Fruit fly (Drosophila melanogaster) whole organism, wandering third instar larva: ENCODE data around the gene TwdlN.

ENCODE experiments used
- HLH106 ChIP-seq: fragments of 200-800 bp; optimal IDR thresholded peaks from 3 replicates; lab custom pipeline; 2019; ENCODE audit warnings: missing biosample characterization, mild to moderate bottlenecking, missing genetic modification characterization, moderate library complexity
- dmrt93B ChIP-seq: fragments of 200-800 bp; sonication (Bioruptor generic); optimal IDR thresholded peaks from 2 replicates; lab custom pipeline; 2018; ENCODE audit warnings: missing biosample characterization, mild to moderate bottlenecking, missing genetic modification characterization
- psq ChIP-seq: fragments of 200-800 bp; sonication (Bioruptor generic); optimal IDR thresholded peaks from 3 replicates; lab custom pipeline; 2017; ENCODE audit warnings: missing biosample characterization, mild to moderate bottlenecking, missing genetic modification characterization, moderate library complexity
- tai ChIP-seq: sonication (Bioruptor generic); optimal IDR thresholded peaks from 2 replicates; lab custom pipeline; 2016; ENCODE audit warnings: missing biosample characterization, missing genetic modification characterization
- usp ChIP-seq: fragments of >200 bp; optimal IDR thresholded peaks from 2 replicates; lab custom pipeline; 2017; ENCODE audit warnings: missing biosample characterization, missing genetic modification characterization
- woc ChIP-seq: sonication (Bioruptor generic); optimal IDR thresholded peaks from 2 replicates; lab custom pipeline; 2016; ENCODE audit warnings: missing biosample characterization, mild to moderate bottlenecking, missing genetic modification characterization

DNA sequence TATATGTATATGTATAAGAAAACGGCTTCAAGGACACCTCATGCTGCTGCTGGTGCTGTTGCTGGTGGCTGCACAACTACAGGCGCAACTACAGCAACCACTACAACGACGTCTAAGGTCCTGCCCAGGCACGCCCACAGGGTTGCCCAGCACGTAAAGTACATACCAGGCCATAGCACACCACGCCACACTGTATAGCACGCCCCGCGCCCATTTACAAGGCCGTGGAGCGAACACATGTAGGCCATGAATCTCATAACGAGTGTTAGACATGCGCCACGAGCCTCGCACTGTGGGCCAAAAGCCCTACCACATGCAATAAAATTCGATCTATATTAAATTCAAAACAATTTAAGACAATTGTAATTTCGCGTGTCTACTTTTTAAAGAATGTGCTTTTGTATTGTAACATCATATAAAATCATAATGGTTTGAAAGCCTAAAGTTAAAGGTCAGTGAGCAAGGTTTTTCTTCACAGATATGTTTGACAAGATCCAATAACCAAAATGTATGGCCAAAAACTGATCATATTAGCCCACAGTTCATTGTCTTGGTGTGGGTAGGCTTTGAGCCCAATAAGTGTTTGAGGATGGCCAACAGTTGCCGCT lies 40.0 kb downstream of the TwdlN start:
- no peak for TF ChIP-seq tai (GFP tag; lab: Kevin White, UChicago)
- TF ChIP-seq HLH106 (tag; lab: Kevin White, UChicago), result no peak
- no peak for TF ChIP-seq dmrt93B
- TF ChIP-seq usp, result no peak
- no peak for TF ChIP-seq woc (GFP tag; lab: Kevin White, UChicago)
- TF ChIP-seq psq (GFP tag; lab: Kevin White, UChicago), result no peak
